Fruit fly (Drosophila melanogaster): ENCODE data around the gene CG17754.

dm6 chrX:9266082-9266481, 15.9 kb downstream of the CG17754 start:
- TF ChIP-seq CG14711 (tag; optimal IDR thresholded peaks at IDR 0.05), result no peak
- no peak for TF ChIP-seq pad (GFP tag; optimal IDR thresholded peaks at IDR 0.05)
- no peak for TF ChIP-seq CG11617 (GFP tag; optimal IDR thresholded peaks at IDR 0.05)
- TF ChIP-seq CG12768 (GFP tag; optimal IDR thresholded peaks at IDR 0.05), result no peak
- TF ChIP-seq CG7101 (tag; optimal IDR thresholded peaks at IDR 0.05), result no peak
